Fruit fly (Drosophila melanogaster) S2 (cell line): Measurements from ENCODE around the gene croc.

Experiments used
- CG8478 ChIP-seq: fragments of >200 bp; optimal IDR thresholded peaks from 2 replicates; lab custom pipeline; 2018
- CTCF ChIP-seq, 2 experiments: fragments of >200 bp; optimal IDR thresholded peaks; 2 replicates each; lab custom pipeline; 2018

DNA sequence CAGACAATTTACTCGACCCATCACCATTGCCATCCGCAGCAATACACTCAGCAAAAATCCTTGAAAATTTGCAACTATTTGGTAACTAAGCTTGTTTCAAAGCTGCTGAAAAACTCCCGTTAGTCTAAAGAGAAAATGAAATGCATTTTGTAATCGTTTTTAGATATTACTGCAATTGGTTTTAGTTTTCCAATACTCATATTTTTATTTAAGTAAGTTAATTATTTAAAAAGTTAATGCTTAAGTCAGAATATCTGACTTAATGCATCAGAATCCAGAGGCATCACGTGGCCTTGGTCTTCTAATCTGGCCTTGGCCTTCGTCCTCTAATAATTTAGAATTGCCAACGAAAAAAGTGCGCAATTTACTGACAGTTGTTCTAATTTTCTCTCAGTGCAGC, 13.4 kb downstream of the croc start:
- no peak for TF ChIP-seq CTCF (optimal IDR thresholded peaks at IDR 0.05; lab: Kevin White, UChicago)
- no peak for TF ChIP-seq CG8478 (lab: Kevin White, UChicago)
